Worm (Caenorhabditis elegans) whole organism, mixed stage, embryonic: Measurements from ENCODE around the gene fbxl-5.

ENCODE experiments used
- M03D4.4 ChIP-seq: sonication (generic microtip); optimal IDR thresholded peaks from 2 replicates; lab custom pipeline; 2017; ENCODE audit warnings: mild to moderate bottlenecking, missing genetic modification characterization, missing compliant biosample characterization
- bed-3 ChIP-seq: fragments of 200-800 bp; sonication (Bioruptor generic); optimal IDR thresholded peaks from 3 replicates; lab custom pipeline; 2018; ENCODE audit warnings: mild to moderate bottlenecking, missing genetic modification characterization, moderate library complexity, missing compliant biosample characterization
- blmp-1 ChIP-seq: fragments of 150-350 bp; optimal IDR thresholded peaks from 2 replicates; lab custom pipeline; 2014; ENCODE audit warnings: missing biosample characterization, missing genetic modification characterization
- ceh-39 ChIP-seq: fragments of 150-350 bp; optimal IDR thresholded peaks from 2 replicates; lab custom pipeline; 2014; ENCODE audit warnings: missing biosample characterization, missing genetic modification characterization
- ceh-43 ChIP-seq: fragments of 200-800 bp; sonication (Bioruptor generic); optimal IDR thresholded peaks from 2 replicates; lab custom pipeline; 2018; ENCODE audit warnings: mild to moderate bottlenecking, missing genetic modification characterization, moderate library complexity, missing compliant biosample characterization
- ceh-83 ChIP-seq: fragments of 200-800 bp; sonication (Bioruptor generic); optimal IDR thresholded peaks from 2 replicates; lab custom pipeline; 2018; ENCODE audit warnings: mild to moderate bottlenecking, missing genetic modification characterization, missing compliant biosample characterization
- ces-1 ChIP-seq: fragments of 150-350 bp; optimal IDR thresholded peaks from 2 replicates; lab custom pipeline; 2014; ENCODE audit warnings: missing biosample characterization, missing genetic modification reagents, missing genetic modification characterization
- cnd-1 ChIP-seq: fragments of 200-800 bp; sonication (Bioruptor generic); optimal IDR thresholded peaks from 2 replicates; lab custom pipeline; 2018; ENCODE audit warnings: mild to moderate bottlenecking, missing genetic modification characterization, missing compliant biosample characterization
- drap-1 ChIP-seq: fragments of 200-800 bp; sonication (Bioruptor generic); optimal IDR thresholded peaks from 3 replicates; lab custom pipeline; 2018; ENCODE audit warnings: mild to moderate bottlenecking, missing genetic modification characterization, missing compliant biosample characterization
- flh-1 ChIP-seq: fragments of 200-800 bp; sonication (Bioruptor generic); optimal IDR thresholded peaks from 2 replicates; lab custom pipeline; 2018; ENCODE audit warnings: mild to moderate bottlenecking, missing genetic modification characterization, moderate library complexity, missing compliant biosample characterization
- ham-2 ChIP-seq: fragments of 200-800 bp; sonication (Bioruptor generic); optimal IDR thresholded peaks from 2 replicates; lab custom pipeline; 2018; ENCODE audit warnings: mild to moderate bottlenecking, missing genetic modification characterization, missing compliant biosample characterization
- lin-32 ChIP-seq: fragments of 200-800 bp; sonication (Bioruptor generic); optimal IDR thresholded peaks from 2 replicates; lab custom pipeline; 2018; ENCODE audit warnings: mild to moderate bottlenecking, missing genetic modification characterization, missing compliant biosample characterization
- lsy-2 ChIP-seq: fragments of 150-350 bp; optimal IDR thresholded peaks from 2 replicates; lab custom pipeline; 2014; ENCODE audit warnings: missing biosample characterization, missing genetic modification characterization
- mab-5 ChIP-seq: fragments of 150-350 bp; optimal IDR thresholded peaks from 2 replicates; lab custom pipeline; 2014; ENCODE audit warnings: missing biosample characterization, missing genetic modification characterization
- mep-1 ChIP-seq: fragments of 150-350 bp; optimal IDR thresholded peaks from 2 replicates; lab custom pipeline; 2017; ENCODE audit warnings: missing biosample characterization, missing genetic modification reagents, missing genetic modification characterization, inconsistent platforms
- mls-2 ChIP-seq: sonication (generic microtip); optimal IDR thresholded peaks from 2 replicates; lab custom pipeline; 2016; ENCODE audit warnings: mild to moderate bottlenecking, missing genetic modification characterization, moderate library complexity, missing compliant biosample characterization
- nhr-12 ChIP-seq: fragments of 150-350 bp; optimal IDR thresholded peaks from 2 replicates; lab custom pipeline; 2014; ENCODE audit warnings: missing biosample characterization, missing genetic modification characterization
- nhr-237 ChIP-seq: fragments of 150-350 bp; optimal IDR thresholded peaks from 2 replicates; lab custom pipeline; 2014; ENCODE audit warnings: missing biosample characterization, missing genetic modification characterization
- nhr-76 ChIP-seq: sonication (generic microtip); optimal IDR thresholded peaks from 2 replicates; lab custom pipeline; 2017; ENCODE audit warnings: missing biosample characterization, missing genetic modification characterization
- pha-4 ChIP-seq: fragments of 150-350 bp; optimal IDR thresholded peaks from 2 replicates; lab custom pipeline; 2018; ENCODE audit warnings: missing biosample characterization, missing genetic modification reagents, missing genetic modification characterization
- snpc-4 ChIP-seq: fragments of 150-350 bp; optimal IDR thresholded peaks from 2 replicates; lab custom pipeline; 2014; ENCODE audit warnings: missing biosample characterization, missing genetic modification characterization
- sptf-1 ChIP-seq: sonication (generic microtip); optimal IDR thresholded peaks from 2 replicates; lab custom pipeline; 2017; ENCODE audit warnings: mild to moderate bottlenecking, missing genetic modification characterization, moderate library complexity, missing compliant biosample characterization
- tbx-8 ChIP-seq: fragments of 200-800 bp; sonication (Bioruptor generic); optimal IDR thresholded peaks from 2 replicates; lab custom pipeline; 2018; ENCODE audit warnings: mild to moderate bottlenecking, missing genetic modification characterization, moderate library complexity, missing compliant biosample characterization
- unc-120 ChIP-seq: sonication (generic microtip); optimal IDR thresholded peaks from 2 replicates; lab custom pipeline; 2017; ENCODE audit warnings: missing genetic modification characterization, missing compliant biosample characterization; ENCODE audit not compliant: poor library complexity, severe bottlenecking
- unc-39 ChIP-seq: fragments of 150-350 bp; optimal IDR thresholded peaks from 2 replicates; lab custom pipeline; 2014; ENCODE audit warnings: missing biosample characterization, missing genetic modification characterization
- unc-62 ChIP-seq: fragments of 150-350 bp; optimal IDR thresholded peaks from 2 replicates; lab custom pipeline; 2014; ENCODE audit warnings: missing biosample characterization, missing genetic modification reagents, missing genetic modification characterization
- zip-8 ChIP-seq: fragments of 150-350 bp; optimal IDR thresholded peaks from 2 replicates; lab custom pipeline; 2014; ENCODE audit warnings: missing biosample characterization, missing genetic modification characterization

Gene fbxl-5

DNA sequence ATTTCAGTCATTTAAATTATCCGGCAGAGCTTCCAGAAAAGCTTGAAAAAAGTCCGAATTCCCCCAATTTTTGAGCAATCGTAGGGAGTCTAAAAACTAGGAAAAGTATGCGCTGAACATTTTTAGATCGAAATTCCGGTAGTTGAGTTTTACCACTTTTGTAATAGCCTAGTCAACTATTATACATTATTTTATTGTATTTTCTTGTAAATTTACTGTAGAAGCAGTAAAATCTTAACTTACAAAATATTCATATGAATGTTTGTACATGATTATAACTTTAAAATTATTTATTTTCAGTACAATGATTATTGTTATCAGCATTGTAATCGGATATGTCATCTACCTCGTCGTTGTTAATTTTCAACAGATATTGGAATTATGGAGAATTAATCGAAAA lies 38.8 kb downstream of the fbxl-5 start, which contains the start of gene cyp-32A1:
Gene cyp-32A1 (plus strand): TSS at position 301 of the 400 bp plus-strand sequence.
- no peak for TF ChIP-seq snpc-4 (tag; lab: Kevin White, UChicago)
- no peak for TF ChIP-seq ceh-43 (GFP tag; lab: Kevin White, UChicago)
- TF ChIP-seq tbx-8 (GFP tag; lab: Kevin White, UChicago) = no peak
- no peak for TF ChIP-seq blmp-1 (tag; lab: Kevin White, UChicago)
- TF ChIP-seq lin-32 = no peak
- no peak for TF ChIP-seq ham-2
- TF ChIP-seq pha-4 (tag; lab: Kevin White, UChicago) = no peak

DNA sequence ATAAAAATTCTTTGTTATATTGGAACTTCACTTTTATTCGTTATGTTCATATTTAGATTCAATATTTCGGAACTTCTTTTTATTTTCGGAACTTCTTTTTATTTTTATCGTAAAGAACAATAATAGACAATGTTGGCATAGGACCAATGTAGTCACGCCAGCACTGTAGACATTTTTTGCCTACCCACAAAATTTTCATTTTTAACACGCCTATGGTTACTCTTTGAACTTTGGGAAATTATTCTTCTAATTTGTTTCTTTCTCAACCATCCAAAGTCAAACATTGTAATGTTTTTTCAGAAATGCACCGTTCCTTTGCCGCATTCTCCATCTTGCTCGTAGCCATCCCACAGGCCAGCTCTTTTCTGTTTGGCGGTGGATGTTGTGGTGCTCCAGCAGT lies 42.4 kb downstream of the fbxl-5 start, which contains the start of gene C26F1.1:
Gene C26F1.1 (plus strand): TSS at position 301 of the 400 bp plus-strand sequence.
- no peak for TF ChIP-seq ces-1 (GFP tag; lab: Kevin White, UChicago)
- no peak for TF ChIP-seq mep-1
- no peak for TF ChIP-seq cnd-1 (tag; lab: Kevin White, UChicago)
- TF ChIP-seq nhr-237 (tag; lab: Kevin White, UChicago) = no peak
- no peak for TF ChIP-seq snpc-4 (tag; lab: Kevin White, UChicago)

DNA sequence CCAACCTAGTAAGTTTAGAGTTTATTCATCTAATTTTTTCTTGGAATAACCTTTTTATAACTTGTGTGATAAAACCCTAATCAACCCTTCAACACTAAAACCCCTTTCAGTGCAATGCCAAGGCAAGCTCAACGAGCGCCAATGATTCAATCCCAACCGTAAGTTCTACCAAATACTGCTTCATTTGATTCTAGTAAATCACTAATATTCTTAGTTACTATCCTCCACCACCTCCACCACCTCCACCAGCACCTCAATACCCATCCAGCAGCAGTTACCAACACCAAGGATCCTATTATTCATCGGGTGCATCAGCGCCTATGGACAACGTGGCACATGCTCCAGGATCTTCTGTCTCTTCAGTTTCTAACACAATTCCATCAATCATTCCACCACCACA lies 43.2 kb downstream of the fbxl-5 start:
- TF ChIP-seq nhr-76 (tag; lab: Kevin White, UChicago) (no peak), lin-32 (no peak), cnd-1 (tag; lab: Kevin White, UChicago) (no peak), flh-1 (no peak), M03D4.4 (tag; lab: Kevin White, UChicago) (no peak), unc-62 (GFP tag; lab: Kevin White, UChicago) (no peak), ceh-39 (tag; lab: Kevin White, UChicago) (no peak), pha-4 (tag; lab: Kevin White, UChicago) (no peak), mab-5 (tag; lab: Kevin White, UChicago) (no peak), mep-1 (no peak), zip-8 (tag; lab: Kevin White, UChicago) (no peak), snpc-4 (tag; lab: Kevin White, UChicago) (no peak), ces-1 (GFP tag; lab: Kevin White, UChicago) (no peak), bed-3 (GFP tag; lab: Kevin White, UChicago) (no peak), drap-1 (no peak)

DNA sequence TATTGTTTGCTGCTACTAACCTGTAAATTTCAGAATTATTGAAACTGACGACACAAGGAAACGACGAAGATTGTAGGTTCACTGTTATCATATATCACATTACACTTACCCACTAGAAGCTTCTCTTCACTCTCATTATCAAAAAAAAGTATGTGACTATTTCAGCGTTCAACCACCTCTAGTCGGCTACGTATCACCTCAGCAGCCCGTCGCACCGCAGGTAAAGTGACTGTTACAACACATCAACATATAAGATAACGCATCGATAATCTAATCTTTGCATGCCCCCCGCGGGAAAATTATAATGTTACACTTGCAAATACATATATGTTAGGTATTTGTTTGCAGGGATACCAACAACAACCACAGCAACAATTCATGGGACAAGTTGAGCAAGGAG lies 43.9 kb downstream of the fbxl-5 start:
- TF ChIP-seq lsy-2 (tag; lab: Kevin White, UChicago) (no peak), mls-2 (no peak), mab-5 (tag; lab: Kevin White, UChicago) (no peak), sptf-1 (tag; lab: Kevin White, UChicago) (no peak), lin-32 (no peak), ceh-83 (GFP tag; lab: Kevin White, UChicago) (no peak), ceh-43 (GFP tag; lab: Kevin White, UChicago) (no peak), ces-1 (GFP tag; lab: Kevin White, UChicago) (no peak), tbx-8 (GFP tag; lab: Kevin White, UChicago) (no peak), M03D4.4 (tag; lab: Kevin White, UChicago) (no peak)

DNA sequence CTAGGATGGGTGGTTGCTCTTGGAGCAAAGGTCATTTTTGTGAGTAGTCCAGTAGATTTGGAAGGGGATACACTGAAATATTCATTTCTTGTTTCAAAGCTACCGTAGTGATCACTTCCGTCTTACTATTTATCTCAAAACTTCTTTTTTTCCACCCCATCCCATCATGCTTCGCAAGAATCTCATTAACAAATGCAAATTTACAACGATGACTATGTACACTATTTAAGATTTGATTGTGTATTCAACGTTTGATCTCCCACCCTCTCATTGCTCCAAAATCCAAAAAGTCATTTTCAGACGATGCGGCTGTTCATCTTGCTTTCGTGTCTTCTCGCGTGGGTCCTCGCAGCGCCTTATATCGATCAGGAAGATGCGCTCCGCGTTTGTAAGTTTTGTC lies 50.4 kb downstream of the fbxl-5 start, which contains the start of gene flp-21:
Gene flp-21 (plus strand): TSS at position 301 of the 400 bp plus-strand sequence.
- TF ChIP-seq zip-8 (tag; lab: Kevin White, UChicago) (no peak), lin-32 (no peak), nhr-12 (no peak), tbx-8 (GFP tag; lab: Kevin White, UChicago) (no peak), unc-39 (tag; lab: Kevin White, UChicago) (no peak), unc-120 (no peak), snpc-4 (tag; lab: Kevin White, UChicago) (no peak)

DNA sequence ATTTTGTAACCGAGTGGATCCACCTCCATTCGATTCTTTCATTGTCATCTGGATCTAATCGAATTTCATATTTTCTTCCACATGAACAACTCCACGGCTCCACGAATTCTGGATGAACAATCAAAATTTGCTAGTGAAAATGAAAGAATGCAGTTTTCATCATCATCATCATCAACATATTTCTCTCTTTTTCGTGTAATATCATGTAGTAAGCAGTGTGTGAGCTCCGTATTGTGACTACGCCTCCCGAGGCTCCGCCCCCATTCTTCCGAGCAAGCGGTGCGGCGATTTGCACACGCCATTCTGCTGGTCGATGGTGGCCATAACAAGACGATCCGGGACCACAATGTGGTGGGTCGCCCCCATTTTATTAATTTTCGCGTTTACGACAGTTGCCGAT lies 55.4 kb downstream of the fbxl-5 start, which contains the start of gene ZK742.7:
Gene ZK742.7 (plus strand): TSS at position 301 of the 400 bp plus-strand sequence.
- TF ChIP-seq lin-32 (no peak), nhr-12 (no peak), mep-1 (no peak), tbx-8 (GFP tag; lab: Kevin White, UChicago) (no peak), pha-4 (tag; lab: Kevin White, UChicago) (no peak), snpc-4 (tag; lab: Kevin White, UChicago) (no peak)
